Fruit fly (Drosophila melanogaster): Measurements from ENCODE around the gene Pkd2.
A peak's percentile ranks its signal among the peaks of the same experiment; 100 is the strongest.

Gene Pkd2

dm6 chr2L:12365964-12366482, 32.1 kb upstream of the Pkd2 start (continued):
- TF ChIP-seq Hey (tag; optimal IDR thresholded peaks at IDR 0.05), result no peak
- no peak for TF ChIP-seq Oli (tag; optimal IDR thresholded peaks at IDR 0.05)
- no peak for TF ChIP-seq seq (GFP tag; IDR thresholded peaks at IDR 0.05)
- TF ChIP-seq CoRest (tag; optimal IDR thresholded peaks at IDR 0.05), result peak; percentile 26
- TF ChIP-seq E2f2 (GFP tag; IDR thresholded peaks at IDR 0.05), result no peak; the same call in 1 of the 2 replicates
- no peak for TF ChIP-seq CG3838 (GFP tag; optimal IDR thresholded peaks at IDR 0.05)
- no peak for TF ChIP-seq Ada2b (GFP tag; IDR thresholded peaks at IDR 0.05)
- no peak for TF ChIP-seq Dip2 (GFP tag; IDR thresholded peaks at IDR 0.05)
- TF ChIP-seq CG15011 (GFP tag; optimal IDR thresholded peaks at IDR 0.05), result no peak
- TF ChIP-seq inv (GFP tag; IDR thresholded peaks at IDR 0.05; ENCODE audit: partially characterized antibody), result no peak
- TF ChIP-seq ac (GFP tag; optimal IDR thresholded peaks at IDR 0.05), result peak; percentile 32
- no peak for TF ChIP-seq da (GFP tag; optimal IDR thresholded peaks at IDR 0.05)
- TF ChIP-seq NC2β (GFP tag; optimal IDR thresholded peaks at IDR 0.05), result no peak
- TF ChIP-seq Lim3 (GFP tag; IDR thresholded peaks at IDR 0.05), result no peak
- TF ChIP-seq CG16863 (GFP tag; optimal IDR thresholded peaks at IDR 0.05), result no peak
- TF ChIP-seq Dp (GFP tag; optimal IDR thresholded peaks at IDR 0.05), result no peak
- peak; percentile 27; the same call in 1 of the 2 replicates for TF ChIP-seq CG32532 (GFP tag; IDR thresholded peaks at IDR 0.05)
- no peak for TF ChIP-seq CG2129 (GFP tag; IDR thresholded peaks at IDR 0.05; ENCODE audit: partially characterized antibody)
- TF ChIP-seq GATAe (GFP tag; conservative IDR thresholded peaks at IDR 0.05), result no peak
- TF ChIP-seq tin (GFP tag; optimal IDR thresholded peaks at IDR 0.05), result no peak
- TF ChIP-seq dmrt99B (tag; optimal IDR thresholded peaks at IDR 0.05), result peak; percentile 35
- TF ChIP-seq gcm2 (GFP tag; optimal IDR thresholded peaks at IDR 0.05), result no peak
- peak; percentile 65 for TF ChIP-seq CG12071 (GFP tag; optimal IDR thresholded peaks at IDR 0.05)
- TF ChIP-seq Side (GFP tag; optimal IDR thresholded peaks at IDR 0.05), result peak; percentile 10
- TF ChIP-seq twi (tag; optimal IDR thresholded peaks at IDR 0.05), result peak; percentile 43
- TF ChIP-seq CG7556 (GFP tag; optimal IDR thresholded peaks at IDR 0.05), result no peak
- no peak for TF ChIP-seq Hr3 (GFP tag; optimal IDR thresholded peaks at IDR 0.05)
- TF ChIP-seq lov (optimal IDR thresholded peaks at IDR 0.05), result no peak
- TF ChIP-seq lov (GFP tag; IDR thresholded peaks at IDR 0.05), result no peak
- TF ChIP-seq CG1832 (GFP tag; optimal IDR thresholded peaks at IDR 0.05), result peak; percentile 82
- TF ChIP-seq CG12104 (GFP tag; optimal IDR thresholded peaks at IDR 0.05), result no peak
- no peak for TF ChIP-seq cas (GFP tag; IDR thresholded peaks at IDR 0.05)
- TF ChIP-seq CG9215 (GFP tag; IDR thresholded peaks at IDR 0.05), result no peak
- peak; percentile 55 for TF ChIP-seq yki (optimal IDR thresholded peaks at IDR 0.05)
- TF ChIP-seq CG30020 (tag; optimal IDR thresholded peaks at IDR 0.05), result no peak
- TF ChIP-seq gro (GFP tag; optimal IDR thresholded peaks at IDR 0.05), result peak; percentile 47
- TF ChIP-seq sim (GFP tag; IDR thresholded peaks at IDR 0.05), result 0 out of 2 replicates have a peak, but pooled peaks have one; percentile 38
- TF ChIP-seq Ptx1 (GFP tag; IDR thresholded peaks at IDR 0.05), result no peak
- TF ChIP-seq nmo (GFP tag; optimal IDR thresholded peaks at IDR 0.05), result peak; percentile 18
- TF ChIP-seq aop (GFP tag; IDR thresholded peaks at IDR 0.05), result no peak
- TF ChIP-seq CG11456 (GFP tag; IDR thresholded peaks at IDR 0.05), result no peak
- no peak for TF ChIP-seq CG9437 (GFP tag; optimal IDR thresholded peaks at IDR 0.05)
- no peak for TF ChIP-seq CG8765 (GFP tag; IDR thresholded peaks at IDR 0.05)
- TF ChIP-seq CG16813 (GFP tag; IDR thresholded peaks at IDR 0.05; ENCODE audit: partially characterized antibody), result no peak
- TF ChIP-seq CG10565 (GFP tag; optimal IDR thresholded peaks at IDR 0.05), result no peak
- TF ChIP-seq pfk (GFP tag; optimal IDR thresholded peaks at IDR 0.05), result peak; percentile 30
- peak; percentile 33 for TF ChIP-seq CG33557 (GFP tag; optimal IDR thresholded peaks at IDR 0.05)
- TF ChIP-seq Bgb (GFP tag; IDR thresholded peaks at IDR 0.05; ENCODE audit: partially characterized antibody), result no peak
- peak; percentile 57 for TF ChIP-seq CG15601 (tag; optimal IDR thresholded peaks at IDR 0.05)
- no peak for TF ChIP-seq CG13624 (GFP tag; optimal IDR thresholded peaks at IDR 0.05)
- no peak for TF ChIP-seq HmgD (GFP tag; optimal IDR thresholded peaks at IDR 0.05)
- no peak for TF ChIP-seq Blimp-1 (GFP tag; optimal IDR thresholded peaks at IDR 0.05)

Data from whole organism, embryonic.